Fruit fly (Drosophila melanogaster) whole organism, prepupa: ENCODE measurements around the gene mor.
A peak's percentile ranks its signal among the peaks of the same experiment; 100 is the strongest.

Experiments
- Blimp-1 ChIP-seq: fragments of 200-800 bp; sonication (Bioruptor generic); optimal IDR thresholded peaks from 3 replicates; lab custom pipeline; 2017; ENCODE audit warnings: missing biosample characterization, missing genetic modification characterization, mild to moderate bottlenecking, moderate library complexity, missing genetic modification reagents
- CG10631 ChIP-seq: fragments of 200-800 bp; sonication (Bioruptor generic); optimal IDR thresholded peaks from 2 replicates; lab custom pipeline; 2016; ENCODE audit warnings: missing biosample characterization, missing genetic modification characterization
- CG10669 ChIP-seq: fragments of 200-800 bp; sonication (Bioruptor generic); optimal IDR thresholded peaks from 3 replicates; lab custom pipeline; 2018; ENCODE audit warnings: missing biosample characterization, mild to moderate bottlenecking, missing genetic modification characterization, moderate library complexity
- CG11294 ChIP-seq: fragments of 200-800 bp; sonication (Bioruptor generic); IDR thresholded peaks from 2 replicates; pipeline ENCODE4 v1.3.6; 2022; ENCODE audit warnings: missing biosample characterization, missing genetic modification characterization
- CG11762 ChIP-seq: fragments of 200-800 bp; sonication (Bioruptor generic); optimal IDR thresholded peaks from 3 replicates; lab custom pipeline; 2016; ENCODE audit warnings: missing biosample characterization, missing genetic modification characterization; ENCODE audit not compliant: insufficient read depth
- CG15336 ChIP-seq: fragments of 200-800 bp; sonication (Bioruptor generic); IDR thresholded peaks from 2 replicates; pipeline ENCODE4 v1.3.6; 2022; ENCODE audit warnings: missing biosample characterization, missing genetic modification characterization
- CG1621 ChIP-seq: fragments of 200-800 bp; sonication (Bioruptor generic); optimal IDR thresholded peaks from 3 replicates; lab custom pipeline; 2018; ENCODE audit warnings: missing biosample characterization, mild to moderate bottlenecking, missing genetic modification characterization
- CG16779 ChIP-seq: fragments of 200-800 bp; sonication (Bioruptor generic); optimal IDR thresholded peaks from 3 replicates; lab custom pipeline; 2017; ENCODE audit warnings: missing biosample characterization, mild to moderate bottlenecking, missing genetic modification characterization
- CG3032 ChIP-seq: fragments of 200-800 bp; optimal IDR thresholded peaks from 2 replicates; lab custom pipeline; 2019; ENCODE audit warnings: missing biosample characterization, mild to moderate bottlenecking, missing genetic modification characterization, moderate library complexity
- CG32006 ChIP-seq: fragments of 200-800 bp; sonication (Bioruptor generic); optimal IDR thresholded peaks from 3 replicates; lab custom pipeline; 2017; ENCODE audit warnings: missing biosample characterization, mild to moderate bottlenecking, missing genetic modification characterization
- CG34406 ChIP-seq: fragments of 200-800 bp; sonication (Bioruptor generic); optimal IDR thresholded peaks from 3 replicates; lab custom pipeline; 2016; ENCODE audit warnings: missing biosample characterization, missing genetic modification characterization
- CG3919 ChIP-seq: fragments of 200-800 bp; sonication (Bioruptor generic); optimal IDR thresholded peaks from 3 replicates; lab custom pipeline; 2016; ENCODE audit warnings: missing biosample characterization, missing genetic modification characterization
- CG4318 ChIP-seq: fragments of 200-800 bp; sonication (Bioruptor generic); optimal IDR thresholded peaks from 3 replicates; lab custom pipeline; 2017; ENCODE audit warnings: missing biosample characterization, mild to moderate bottlenecking, missing genetic modification characterization
- CG6163 ChIP-seq: fragments of 200-800 bp; sonication (Bioruptor generic); IDR thresholded peaks from 3 replicates; pipeline ENCODE4 v1.3.6; 2022; ENCODE audit warnings: missing biosample characterization, missing genetic modification characterization
- CG6276 ChIP-seq: fragments of 200-800 bp; sonication (Bioruptor generic); optimal IDR thresholded peaks from 2 replicates; lab custom pipeline; 2017; ENCODE audit warnings: missing biosample characterization, mild to moderate bottlenecking, missing genetic modification characterization
- CG6792 ChIP-seq: fragments of 200-800 bp; sonication (Bioruptor generic); optimal IDR thresholded peaks from 3 replicates; lab custom pipeline; 2016; ENCODE audit warnings: missing biosample characterization, missing genetic modification characterization
- CG6808 ChIP-seq: fragments of 200-800 bp; sonication (Bioruptor generic); optimal IDR thresholded peaks from 3 replicates; lab custom pipeline; 2017; ENCODE audit warnings: missing biosample characterization, missing genetic modification characterization, mild to moderate bottlenecking, moderate library complexity, missing genetic modification reagents
- CG6854 ChIP-seq: fragments of 200-800 bp; sonication (Bioruptor generic); optimal IDR thresholded peaks from 2 replicates; lab custom pipeline; 2017; ENCODE audit warnings: missing biosample characterization, mild to moderate bottlenecking, missing genetic modification characterization
- CG8119 ChIP-seq: fragments of 200-800 bp; sonication (Bioruptor generic); IDR thresholded peaks from 3 replicates; pipeline ENCODE4 v1.3.6; 2022; ENCODE audit warnings: missing biosample characterization, missing genetic modification characterization
- Eip75B ChIP-seq: fragments of 200-800 bp; sonication (Bioruptor generic); optimal IDR thresholded peaks from 3 replicates; lab custom pipeline; 2016; ENCODE audit warnings: missing biosample characterization, missing genetic modification characterization
- Eip78C ChIP-seq: fragments of 200-800 bp; sonication (Bioruptor generic); peaks from one replicate; lab custom pipeline; 2016; ENCODE audit warnings: missing biosample characterization, missing genetic modification characterization
- Eip93F ChIP-seq: fragments of 200-800 bp; sonication (Bioruptor generic); optimal IDR thresholded peaks from 2 replicates; lab custom pipeline; 2016; ENCODE audit warnings: missing biosample characterization, mild to moderate bottlenecking, missing genetic modification characterization
- Ets96B ChIP-seq: fragments of 200-800 bp; optimal IDR thresholded peaks from 2 replicates; lab custom pipeline; 2019; ENCODE audit warnings: missing biosample characterization, mild to moderate bottlenecking, missing genetic modification characterization, moderate library complexity
- Gug ChIP-seq: fragments of 200-800 bp; sonication (Bioruptor generic); IDR thresholded peaks from 2 replicates; pipeline ENCODE4 v1.3.6; 2022; ENCODE audit warnings: missing biosample characterization, missing genetic modification characterization
- Hr38 ChIP-seq: sonication (Bioruptor generic); optimal IDR thresholded peaks from 2 replicates; lab custom pipeline; 2016; ENCODE audit warnings: missing biosample characterization, missing genetic modification characterization
- Hr39 ChIP-seq: fragments of 200-800 bp; sonication (Bioruptor generic); optimal IDR thresholded peaks from 2 replicates; lab custom pipeline; 2016; ENCODE audit warnings: missing biosample characterization, missing genetic modification characterization
- Hr4 ChIP-seq: fragments of 200-800 bp; sonication (Bioruptor generic); optimal IDR thresholded peaks from 3 replicates; lab custom pipeline; 2016; ENCODE audit warnings: missing biosample characterization, missing genetic modification characterization
- Lpt ChIP-seq: fragments of 200-800 bp; sonication (Bioruptor generic); optimal IDR thresholded peaks from 3 replicates; lab custom pipeline; 2016; ENCODE audit warnings: missing biosample characterization, missing genetic modification characterization
- Met ChIP-seq: fragments of 200-800 bp; sonication (Bioruptor generic); optimal IDR thresholded peaks from 3 replicates; lab custom pipeline; 2016; ENCODE audit warnings: missing biosample characterization, missing genetic modification characterization
- Sox102F ChIP-seq: fragments of 200-800 bp; sonication (Bioruptor generic); optimal IDR thresholded peaks from 2 replicates; lab custom pipeline; 2016; ENCODE audit warnings: missing biosample characterization, mild to moderate bottlenecking, missing genetic modification characterization
- Sox14 ChIP-seq: fragments of 200-800 bp; sonication (Bioruptor generic); optimal IDR thresholded peaks from 3 replicates; lab custom pipeline; 2016; ENCODE audit warnings: missing biosample characterization, missing genetic modification characterization
- Sox15 ChIP-seq: fragments of 200-800 bp; sonication (Bioruptor generic); optimal IDR thresholded peaks from 3 replicates; lab custom pipeline; 2016; ENCODE audit warnings: missing biosample characterization, missing genetic modification characterization
- achi ChIP-seq: fragments of 200-800 bp; sonication (Bioruptor generic); optimal IDR thresholded peaks from 3 replicates; lab custom pipeline; 2016; ENCODE audit warnings: missing biosample characterization, missing genetic modification characterization
- acj6 ChIP-seq: fragments of 200-800 bp; sonication (Bioruptor generic); optimal IDR thresholded peaks from 3 replicates; lab custom pipeline; 2016; ENCODE audit warnings: missing biosample characterization, missing genetic modification characterization
- dac ChIP-seq: fragments of 200-800 bp; sonication (Bioruptor generic); optimal IDR thresholded peaks from 2 replicates; lab custom pipeline; 2017; ENCODE audit warnings: missing biosample characterization, mild to moderate bottlenecking, missing genetic modification characterization
- dsx ChIP-seq: fragments of 200-800 bp; optimal IDR thresholded peaks from 3 replicates; lab custom pipeline; 2019; ENCODE audit warnings: missing biosample characterization, mild to moderate bottlenecking, missing genetic modification characterization, moderate library complexity; ENCODE audit not compliant: poor library complexity, severe bottlenecking
- eg ChIP-seq: fragments of 200-800 bp; sonication (Bioruptor generic); IDR thresholded peaks from 3 replicates; pipeline ENCODE4 v1.3.6; 2022; ENCODE audit warnings: missing biosample characterization, missing genetic modification characterization
- fd59A ChIP-seq: fragments of 200-800 bp; sonication (Bioruptor generic); optimal IDR thresholded peaks from 2 replicates; lab custom pipeline; 2017; ENCODE audit warnings: missing biosample characterization, mild to moderate bottlenecking, missing genetic modification characterization, missing genetic modification reagents
- fkh ChIP-seq: fragments of 200-800 bp; sonication (Bioruptor generic); optimal IDR thresholded peaks from 3 replicates; lab custom pipeline; 2017; ENCODE audit warnings: missing biosample characterization, mild to moderate bottlenecking, missing genetic modification characterization, moderate library complexity
- lz ChIP-seq: fragments of 200-800 bp; sonication (Bioruptor generic); optimal IDR thresholded peaks from 3 replicates; lab custom pipeline; 2016; ENCODE audit warnings: missing biosample characterization, missing genetic modification characterization
- net ChIP-seq: fragments of 200-800 bp; sonication (Bioruptor generic); optimal IDR thresholded peaks from 3 replicates; lab custom pipeline; 2016; ENCODE audit warnings: missing biosample characterization, missing genetic modification characterization
- ss ChIP-seq, 2 experiments: fragments of 200-800 bp; sonication (Bioruptor generic); optimal IDR thresholded peaks; 2 replicates in 1 of 2; 3 replicates in 1 of 2; lab custom pipeline; 2017 to 2018; ENCODE audit warnings: mild to moderate bottlenecking in 2 of 2, missing biosample characterization in 2 of 2, missing genetic modification characterization in 2 of 2, moderate library complexity in 1 of 2
- svp ChIP-seq: fragments of 200-800 bp; sonication (Bioruptor generic); peaks from one replicate; lab custom pipeline; 2016; ENCODE audit warnings: missing biosample characterization, missing genetic modification characterization
- vri ChIP-seq: fragments of 200-800 bp; sonication (Bioruptor generic); optimal IDR thresholded peaks from 3 replicates; lab custom pipeline; 2016; ENCODE audit warnings: missing biosample characterization, mild to moderate bottlenecking, missing genetic modification characterization

The mor gene

dm6 chr3R:15920751-15921156 lies 52.0 kb downstream of the mor start, which contains the start of gene Fbxl7:
Gene Fbxl7 (plus strand): TSS chr3R:15920898.
- TF ChIP-seq CG6792 (GFP tag; lab: Kevin White, UChicago) (no peak), Sox14 (GFP tag; lab: Kevin White, UChicago) (peak; percentile 36), net (GFP tag; lab: Kevin White, UChicago) (peak; percentile 8), Met (GFP tag; lab: Kevin White, UChicago) (no peak), ss (GFP tag; optimal IDR thresholded peaks at IDR 0.05; lab: Kevin White, UChicago) (peak; percentile 51 to 81), Blimp-1 (GFP tag; lab: Kevin White, UChicago) (no peak), dsx (peak; percentile 21), eg (GFP tag; lab: Robert Waterston, UW) (peak; percentile 71), Sox102F (GFP tag; lab: Kevin White, UChicago) (peak; percentile 20), CG1621 (tag; lab: Kevin White, UChicago) (peak; percentile 36), svp (GFP tag; lab: Kevin White, UChicago) (peak; percentile 53), CG6854 (GFP tag; lab: Kevin White, UChicago) (peak; percentile 40), Eip78C (GFP tag; lab: Kevin White, UChicago) (peak; percentile 32), CG16779 (tag; lab: Kevin White, UChicago) (no peak), CG34406 (no peak), Lpt (GFP tag; lab: Kevin White, UChicago) (peak; percentile 34), CG6163 (GFP tag; lab: Robert Waterston, UW) (peak; percentile 71), fkh (peak; percentile 20)

- TF ChIP-seq CG10631 (GFP tag; lab: Kevin White, UChicago) (peak; percentile 29), Hr4 (GFP tag; lab: Kevin White, UChicago) (peak; percentile 15), CG3919 (GFP tag; lab: Kevin White, UChicago) (no peak), lz (GFP tag; lab: Kevin White, UChicago) (no peak), Eip75B (no peak), svp (GFP tag; lab: Kevin White, UChicago) (peak; percentile 31), CG32006 (GFP tag; lab: Kevin White, UChicago) (peak; percentile 28), achi (peak; percentile 4), Hr39 (GFP tag; lab: Kevin White, UChicago) (no peak)
These were observed 52.5 kb downstream of the mor start for dm6 chr3R:15920229-15920533.

dm6 chr3R:15919367-15920228 lies 53.1 kb downstream of the mor start:
- TF ChIP-seq Sox15 (GFP tag; lab: Kevin White, UChicago) (peak; percentile 95), Ets96B (tag; lab: Kevin White, UChicago) (peak; percentile 96), CG11762 (peak; percentile 95), vri (GFP tag; lab: Kevin White, UChicago) (peak; percentile 87), CG10669 (GFP tag; lab: Kevin White, UChicago) (peak; percentile 96), dsx (peak; percentile 94), lz (GFP tag; lab: Kevin White, UChicago) (peak; percentile 96), CG6808 (GFP tag; lab: Kevin White, UChicago) (peak; percentile 85), Sox14 (GFP tag; lab: Kevin White, UChicago) (peak; percentile 97), CG8119 (peak; percentile 94), CG32006 (GFP tag; lab: Kevin White, UChicago) (peak; percentile 94), Eip78C (GFP tag; lab: Kevin White, UChicago) (peak; percentile 99), CG3032 (tag; lab: Kevin White, UChicago) (peak; percentile 93), CG3919 (GFP tag; lab: Kevin White, UChicago) (peak; percentile 98), CG15336 (GFP tag; lab: Robert Waterston, UW) (peak; percentile 95), Hr38 (GFP tag; lab: Kevin White, UChicago) (no peak), acj6 (peak; percentile 97), Blimp-1 (GFP tag; lab: Kevin White, UChicago) (peak; percentile 75), dac (GFP tag; lab: Kevin White, UChicago) (peak; percentile 78), fd59A (GFP tag; lab: Kevin White, UChicago) (peak; percentile 92), CG4318 (GFP tag; lab: Kevin White, UChicago) (peak; percentile 88), CG11294 (GFP tag; lab: Robert Waterston, UW) (peak; percentile 84), CG6276 (GFP tag; lab: Kevin White, UChicago) (peak; percentile 89), Eip93F (peak; percentile 92), CG34406 (peak; percentile 95), Gug (peak; percentile 90), CG6854 (GFP tag; lab: Kevin White, UChicago) (peak; percentile 90), Lpt (GFP tag; lab: Kevin White, UChicago) (peak; percentile 86), net (GFP tag; lab: Kevin White, UChicago) (peak; percentile 96), Eip75B (peak; percentile 98)
